Worm (Caenorhabditis elegans) whole organism, young adult: Measurements from ENCODE around the gene nhr-270.

ENCODE experiments used
- C17E4.6 ChIP-seq: fragments of 200-800 bp; sonication (Bioruptor generic); IDR thresholded peaks from 2 replicates; pipeline ENCODE4 v1.3.6; 2022; ENCODE audit warnings: missing genetic modification reagents, missing genetic modification characterization, missing compliant biosample characterization
- F52B5.7 ChIP-seq: sonication (generic microtip); optimal IDR thresholded peaks from 2 replicates; lab custom pipeline; 2016; ENCODE audit warnings: mild to moderate bottlenecking, missing genetic modification characterization, missing compliant biosample characterization
- F57A8.1 ChIP-seq: fragments of 200-800 bp; sonication (Bioruptor generic); optimal IDR thresholded peaks from 2 replicates; lab custom pipeline; 2018; ENCODE audit warnings: mild to moderate bottlenecking, missing genetic modification characterization, moderate library complexity, missing compliant biosample characterization
- T26A5.8 ChIP-seq: sonication (generic microtip); optimal IDR thresholded peaks from 2 replicates; lab custom pipeline; 2016; ENCODE audit warnings: missing genetic modification characterization, missing compliant biosample characterization
- Y53G8AR.9 ChIP-seq: fragments of 200-800 bp; sonication (Bioruptor generic); conservative IDR thresholded peaks from 2 replicates; pipeline ENCODE4 v1.3.6; 2022; ENCODE audit warnings: missing genetic modification reagents, missing genetic modification characterization, missing compliant biosample characterization
- Y79H2A.3 ChIP-seq: fragments of 200-800 bp; sonication (Bioruptor generic); conservative IDR thresholded peaks from 2 replicates; pipeline ENCODE4 v1.3.6; 2022; ENCODE audit warnings: missing genetic modification reagents, missing genetic modification characterization, missing compliant biosample characterization
- atf-7 ChIP-seq: sonication (generic microtip); optimal IDR thresholded peaks from 2 replicates; lab custom pipeline; 2017; ENCODE audit warnings: mild to moderate bottlenecking, missing genetic modification characterization, missing compliant biosample characterization
- attf-6 ChIP-seq: fragments of 200-800 bp; sonication (Bioruptor generic); IDR thresholded peaks from 2 replicates; pipeline ENCODE4 v1.3.6; 2022; ENCODE audit warnings: missing genetic modification reagents, missing genetic modification characterization, missing compliant biosample characterization
- dox-1 ChIP-seq: fragments of 200-800 bp; sonication (Bioruptor generic); IDR thresholded peaks from 2 replicates; pipeline ENCODE4 v1.3.6; 2022; ENCODE audit warnings: missing genetic modification reagents, missing genetic modification characterization, missing compliant biosample characterization
- hsf-1 ChIP-seq: fragments of 200-800 bp; sonication (Bioruptor generic); IDR thresholded peaks from 2 replicates; pipeline ENCODE4 v1.3.6; 2022; ENCODE audit warnings: missing genetic modification reagents, missing genetic modification characterization, missing compliant biosample characterization
- let-526 ChIP-seq: fragments of 200-800 bp; sonication (Bioruptor generic); IDR thresholded peaks from 2 replicates; pipeline ENCODE4 v1.3.6; 2022; ENCODE audit warnings: missing genetic modification reagents, missing genetic modification characterization, missing compliant biosample characterization
- let-607 ChIP-seq, 2 experiments: fragments of 200-800 bp in 1 of 2; sonication (Bioruptor generic) in 1 of 2; sonication (generic microtip) in 1 of 2; optimal IDR thresholded peaks; 2 replicates each; lab custom pipeline; 2016 to 2018; ENCODE audit warnings: mild to moderate bottlenecking in 2 of 2, missing compliant biosample characterization in 2 of 2, missing genetic modification characterization in 2 of 2, moderate library complexity in 2 of 2, missing genotype in 1 of 2
- lir-1 ChIP-seq: fragments of 200-800 bp; sonication (Bioruptor generic); conservative IDR thresholded peaks from 2 replicates; pipeline ENCODE4 v1.3.6; 2022; ENCODE audit warnings: missing genetic modification reagents, missing genetic modification characterization, missing compliant biosample characterization
- mcd-1 ChIP-seq: fragments of 200-800 bp; sonication (Bioruptor generic); IDR thresholded peaks from 2 replicates; pipeline ENCODE4 v1.3.6; 2022; ENCODE audit warnings: missing genetic modification reagents, missing genetic modification characterization, missing compliant biosample characterization
- nhr-179 ChIP-seq: sonication (generic microtip); optimal IDR thresholded peaks from 2 replicates; lab custom pipeline; 2016; ENCODE audit warnings: mild to moderate bottlenecking, missing genetic modification characterization, missing compliant biosample characterization
- rcor-1 ChIP-seq: fragments of 200-800 bp; sonication (Bioruptor generic); IDR thresholded peaks from 2 replicates; pipeline ENCODE4 v1.3.6; 2022; ENCODE audit warnings: missing genetic modification reagents, missing genetic modification characterization, missing compliant biosample characterization
- snpc-1.3 ChIP-seq: sonication (generic microtip); optimal IDR thresholded peaks from 2 replicates; lab custom pipeline; 2017; ENCODE audit warnings: missing genetic modification characterization, mild to moderate bottlenecking, missing compliant biosample characterization, antibody characterized with exemption, moderate library complexity, missing genotype, missing genetic modification reagents; ENCODE audit not compliant: insufficient read depth
- zfh-2 ChIP-seq: fragments of 200-800 bp; sonication (Bioruptor generic); conservative IDR thresholded peaks from 2 replicates; pipeline ENCODE4 v1.3.6; 2022; ENCODE audit warnings: missing genetic modification reagents, missing genetic modification characterization, missing compliant biosample characterization
- ztf-18 ChIP-seq: sonication (generic microtip); optimal IDR thresholded peaks from 2 replicates; lab custom pipeline; 2016; ENCODE audit warnings: missing genotype, mild to moderate bottlenecking, missing genetic modification characterization, missing compliant biosample characterization

nhr-270 gene

ce11 chrV:752679-753333 lies 51.7 kb downstream of the nhr-270 start, which contains the start of the genes str-262 and srp-1:
str-262 (minus strand) TSS chrV:752779.
srp-1 (plus strand) TSS chrV:753283.
- TF ChIP-seq Y79H2A.3 (GFP tag; lab: Robert Waterston, UW): no peak
- TF ChIP-seq attf-6 (GFP tag; lab: Robert Waterston, UW): no peak
- TF ChIP-seq nhr-179 (tag; lab: Kevin White, UChicago): no peak
- no peak for TF ChIP-seq ztf-18
- TF ChIP-seq T26A5.8 (tag; lab: Kevin White, UChicago): no peak
- TF ChIP-seq let-607 (tag; optimal IDR thresholded peaks at IDR 0.05; lab: Kevin White, UChicago): no peak
- no peak for TF ChIP-seq F57A8.1 (GFP tag; lab: Kevin White, UChicago)
- no peak for TF ChIP-seq snpc-1.3 (tag; lab: Kevin White, UChicago)
- no peak for TF ChIP-seq F52B5.7 (tag; lab: Kevin White, UChicago)
- TF ChIP-seq dox-1 (GFP tag; lab: Robert Waterston, UW): no peak
- no peak for TF ChIP-seq lir-1 (GFP tag; lab: Robert Waterston, UW)
- no peak for TF ChIP-seq Y53G8AR.9 (GFP tag; lab: Robert Waterston, UW)
- TF ChIP-seq hsf-1 (GFP tag; lab: Robert Waterston, UW): no peak
- TF ChIP-seq let-526 (GFP tag; lab: Robert Waterston, UW): no peak
- no peak for TF ChIP-seq C17E4.6 (GFP tag; lab: Robert Waterston, UW)
- no peak for TF ChIP-seq zfh-2 (GFP tag; lab: Robert Waterston, UW)
- TF ChIP-seq rcor-1 (GFP tag; lab: Robert Waterston, UW): no peak
- no peak for TF ChIP-seq mcd-1 (GFP tag; lab: Robert Waterston, UW)
- no peak for TF ChIP-seq atf-7 (tag; lab: Kevin White, UChicago)
